Worm (Caenorhabditis elegans) whole organism, L4 larva: Measurements from ENCODE around the gene abhd-5.2.

Source experiments
- F37D6.2 ChIP-seq: sonication (generic microtip); optimal IDR thresholded peaks from 2 replicates; lab custom pipeline; 2016; ENCODE audit warnings: mild to moderate bottlenecking, missing genetic modification characterization, missing compliant biosample characterization
- F49E8.2 ChIP-seq: sonication (generic microtip); optimal IDR thresholded peaks from 2 replicates; lab custom pipeline; 2016; ENCODE audit warnings: missing compliant biosample characterization, mild to moderate bottlenecking, missing genetic modification characterization, borderline replicate concordance
- R02D3.7 ChIP-seq: fragments of 150-350 bp; sonication (generic microtip); optimal IDR thresholded peaks from 3 replicates; lab custom pipeline; 2014; ENCODE audit warnings: missing biosample characterization, missing genetic modification characterization
- Y105C5A.15 ChIP-seq: fragments of 200-800 bp; sonication (Bioruptor generic); IDR thresholded peaks from 2 replicates; pipeline ENCODE4 v1.3.6; 2022; ENCODE audit warnings: missing genetic modification characterization, missing compliant biosample characterization
- ZK337.2 ChIP-seq: fragments of 200-800 bp; sonication (Bioruptor generic); IDR thresholded peaks from 2 replicates; pipeline ENCODE4 v1.3.6; 2022; ENCODE audit warnings: missing genetic modification reagents, missing genetic modification characterization, missing compliant biosample characterization
- aha-1 ChIP-seq: fragments of 150-350 bp; peaks from one replicate; lab custom pipeline; 2014; ENCODE audit warnings: missing biosample characterization, missing genetic modification characterization
- ama-1 ChIP-seq: fragments of 150-350 bp; optimal IDR thresholded peaks from 2 replicates; lab custom pipeline; 2014; ENCODE audit warnings: inconsistent platforms, mixed read lengths
- ceh-20 ChIP-seq: fragments of 200-800 bp; sonication (Bioruptor generic); IDR thresholded peaks from 2 replicates; pipeline ENCODE4 v1.3.6; 2022; ENCODE audit warnings: missing genetic modification reagents, missing genetic modification characterization, missing compliant biosample characterization
- ceh-28 ChIP-seq: fragments of 150-350 bp; optimal IDR thresholded peaks from 2 replicates; lab custom pipeline; 2014; ENCODE audit warnings: missing biosample characterization, missing genetic modification reagents, missing genetic modification characterization
- daf-16 ChIP-seq, 3 experiments: sonication (generic microtip); optimal IDR thresholded peaks; 2 replicates each; lab custom pipeline; 2016 to 2017; ENCODE audit warnings: missing genetic modification characterization in 3 of 3, missing genetic modification reagents in 3 of 3, mild to moderate bottlenecking in 2 of 3, missing compliant biosample characterization in 2 of 3, missing biosample characterization in 1 of 3, moderate library complexity in 1 of 3
- dpl-1 ChIP-seq: fragments of 150-350 bp; optimal IDR thresholded peaks from 2 replicates; lab custom pipeline; 2014; ENCODE audit warnings: missing biosample characterization, missing genetic modification reagents, missing genetic modification characterization
- egl-27 ChIP-seq: sonication (generic microtip); optimal IDR thresholded peaks from 3 replicates; lab custom pipeline; 2017; ENCODE audit warnings: missing biosample characterization, missing genetic modification reagents, missing genetic modification characterization
- hif-1 ChIP-seq, 2 experiments: sonication (generic microtip); optimal IDR thresholded peaks; 2 replicates each; lab custom pipeline; 2016 to 2017; ENCODE audit warnings: missing compliant biosample characterization in 2 of 2, missing genetic modification characterization in 2 of 2, missing genetic modification reagents in 2 of 2, missing genotype in 2 of 2, mild to moderate bottlenecking in 1 of 2
- lin-13 ChIP-seq: fragments of 150-350 bp; optimal IDR thresholded peaks from 2 replicates; lab custom pipeline; 2014; ENCODE audit warnings: missing biosample characterization, missing genetic modification reagents, missing genetic modification characterization
- lin-29 ChIP-seq: fragments of 200-800 bp; sonication (Bioruptor generic); IDR thresholded peaks from 2 replicates; pipeline ENCODE4 v1.3.6; 2022; ENCODE audit warnings: missing genetic modification reagents, missing genetic modification characterization, missing compliant biosample characterization
- lin-38 ChIP-seq: fragments of 200-800 bp; sonication (Bioruptor generic); IDR thresholded peaks from 2 replicates; pipeline ENCODE4 v1.3.6; 2022; ENCODE audit warnings: missing genetic modification reagents, missing genetic modification characterization, missing compliant biosample characterization
- madf-5 ChIP-seq, 2 experiments: fragments of 200-800 bp; sonication (Bioruptor generic); IDR thresholded peaks; 2 replicates each; pipeline ENCODE4 v1.3.6; 2022; ENCODE audit warnings: missing compliant biosample characterization in 2 of 2, missing genetic modification characterization in 2 of 2
- madf-9 ChIP-seq: fragments of 200-800 bp; sonication (Bioruptor generic); conservative IDR thresholded peaks from 2 replicates; pipeline ENCODE4 v1.3.6; 2022; ENCODE audit warnings: missing genetic modification reagents, missing genetic modification characterization, missing compliant biosample characterization
- mdl-1 ChIP-seq, 2 experiments: fragments of 150-350 bp in 1 of 2; sonication (generic microtip) in 1 of 2; optimal IDR thresholded peaks; 2 replicates each; lab custom pipeline; 2014 to 2017; ENCODE audit warnings: missing biosample characterization in 2 of 2, missing genetic modification characterization in 2 of 2
- mep-1 ChIP-seq: fragments of 150-350 bp; sonication (generic microtip); optimal IDR thresholded peaks from 3 replicates; lab custom pipeline; 2014; ENCODE audit warnings: missing biosample characterization, missing genetic modification characterization
- mes-2 ChIP-seq: sonication (generic microtip); optimal IDR thresholded peaks from 2 replicates; lab custom pipeline; 2016; ENCODE audit warnings: missing genotype, mild to moderate bottlenecking, missing genetic modification characterization, missing compliant biosample characterization; ENCODE audit not compliant: poor library complexity, severe bottlenecking
- nhr-237 ChIP-seq: sonication (generic microtip); optimal IDR thresholded peaks from 2 replicates; lab custom pipeline; 2017; ENCODE audit warnings: missing biosample characterization, missing genetic modification characterization
- nhr-25 ChIP-seq: sonication (generic microtip); optimal IDR thresholded peaks from 2 replicates; lab custom pipeline; 2017; ENCODE audit warnings: missing genetic modification characterization, mild to moderate bottlenecking, missing compliant biosample characterization, antibody characterized with exemption, moderate library complexity, borderline replicate concordance; ENCODE audit not compliant: insufficient read depth
- nhr-28 ChIP-seq: fragments of 150-350 bp; optimal IDR thresholded peaks from 2 replicates; lab custom pipeline; 2014; ENCODE audit warnings: missing biosample characterization, missing genetic modification characterization
- nhr-42 ChIP-seq: fragments of 200-800 bp; sonication (Bioruptor generic); IDR thresholded peaks from 2 replicates; pipeline ENCODE4 v1.3.6; 2022; ENCODE audit warnings: missing genetic modification characterization, missing compliant biosample characterization
- nhr-6 ChIP-seq: fragments of 150-350 bp; optimal IDR thresholded peaks from 2 replicates; lab custom pipeline; 2014; ENCODE audit warnings: missing biosample characterization, missing genetic modification characterization
- nhr-76 ChIP-seq: fragments of 150-350 bp; optimal IDR thresholded peaks from 2 replicates; lab custom pipeline; 2014; ENCODE audit warnings: missing biosample characterization, missing genetic modification characterization
- nhr-77 ChIP-seq: fragments of 150-350 bp; optimal IDR thresholded peaks from 2 replicates; lab custom pipeline; 2014; ENCODE audit warnings: missing biosample characterization, missing genetic modification characterization
- pha-4 ChIP-seq, 2 experiments: fragments of 150-350 bp in 1 of 2; fragments of 200-800 bp in 1 of 2; sonication (Bioruptor generic) in 1 of 2; IDR thresholded peaks in 1 of 2; optimal IDR thresholded peaks in 1 of 2; 2 replicates each; pipeline versions ENCODE4 v1.3.6 to Lab custom; 2014 to 2022; ENCODE audit warnings: missing genetic modification characterization in 2 of 2, missing genetic modification reagents in 2 of 2, missing biosample characterization in 1 of 2, missing compliant biosample characterization in 1 of 2
- set-16 ChIP-seq: fragments of 200-800 bp; sonication (Bioruptor generic); IDR thresholded peaks from 2 replicates; pipeline ENCODE4 v1.3.6; 2022; ENCODE audit warnings: missing genetic modification reagents, missing genetic modification characterization, missing compliant biosample characterization
- skn-1 ChIP-seq: fragments of 150-350 bp; optimal IDR thresholded peaks from 2 replicates; lab custom pipeline; 2014; ENCODE audit warnings: missing biosample characterization, missing genetic modification characterization
- spr-3 ChIP-seq: fragments of 200-800 bp; sonication (Bioruptor generic); optimal IDR thresholded peaks from 2 replicates; lab custom pipeline; 2018; ENCODE audit warnings: mild to moderate bottlenecking, missing genetic modification characterization, missing compliant biosample characterization
- tag-97 ChIP-seq: fragments of 200-800 bp; sonication (Bioruptor generic); IDR thresholded peaks from 2 replicates; pipeline ENCODE4 v1.3.6; 2022; ENCODE audit warnings: missing genetic modification characterization, missing compliant biosample characterization
- tra-1 ChIP-seq: fragments of 200-800 bp; sonication (Bioruptor generic); IDR thresholded peaks from 2 replicates; pipeline ENCODE4 v1.3.6; 2022; ENCODE audit warnings: missing genetic modification reagents, missing genetic modification characterization, missing compliant biosample characterization
- unc-130 ChIP-seq: sonication (generic microtip); optimal IDR thresholded peaks from 2 replicates; lab custom pipeline; 2016; ENCODE audit warnings: missing genetic modification reagents, missing genetic modification characterization, missing compliant biosample characterization
- unc-62 ChIP-seq, 3 experiments: fragments of 150-350 bp in 1 of 3; sonication (generic microtip); optimal IDR thresholded peaks in 2 of 3; peaks in 1 of 3; 1 replicate in 1 of 3; 2 replicates in 2 of 3; lab custom pipeline; 2014 to 2017; ENCODE audit warnings: missing biosample characterization in 3 of 3, missing genetic modification characterization in 3 of 3, missing genetic modification reagents in 3 of 3, missing genotype in 1 of 3

The abhd-5.2 gene

DNA sequence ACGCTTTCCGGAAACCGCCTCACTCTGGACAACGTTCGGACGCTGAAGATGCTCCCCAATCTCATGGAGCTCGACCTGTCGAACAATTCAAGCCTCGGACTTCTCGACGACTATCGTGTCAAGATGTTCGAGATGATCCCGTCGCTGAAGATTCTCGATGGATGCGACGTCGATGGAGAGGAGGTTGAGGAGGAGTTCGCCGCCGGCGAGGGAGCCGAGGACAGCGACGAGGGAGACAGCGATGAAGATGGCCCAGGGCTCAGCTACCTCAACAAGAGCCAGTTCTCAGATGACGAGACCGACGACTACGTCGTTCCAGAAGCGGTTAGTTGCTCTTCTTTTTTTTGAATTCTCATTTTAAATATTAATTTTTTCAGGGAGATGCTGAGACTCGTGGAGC, 46.3 kb downstream of the abhd-5.2 start:
- TF ChIP-seq nhr-6, result no peak
- peak; percentile 86 for TF ChIP-seq set-16 (GFP tag; lab: Robert Waterston, UW)

- TF ChIP-seq madf-5 (GFP tag; IDR thresholded peaks at IDR 0.05; lab: Robert Waterston, UW) (no peak), skn-1 (tag; lab: Kevin White, UChicago) (no peak), pha-4 (GFP tag; IDR thresholded peaks at IDR 0.05; lab: Robert Waterston, UW) (no peak), pha-4 (tag; optimal IDR thresholded peaks at IDR 0.05; lab: Kevin White, UChicago) (no peak), dpl-1 (GFP tag; lab: Kevin White, UChicago) (no peak), F37D6.2 (tag; lab: Kevin White, UChicago) (no peak), nhr-25 (tag; lab: Kevin White, UChicago) (no peak), tag-97 (GFP tag; lab: Robert Waterston, UW) (no peak), F49E8.2 (tag; lab: Kevin White, UChicago) (peak; percentile 30), unc-130 (GFP tag; lab: Kevin White, UChicago) (peak; percentile 26), ama-1 (no peak), mep-1 (tag; lab: Kevin White, UChicago) (no peak), R02D3.7 (tag; lab: Kevin White, UChicago) (no peak), lin-13 (GFP tag; lab: Kevin White, UChicago) (no peak), hif-1 (tag; optimal IDR thresholded peaks at IDR 0.05; lab: Kevin White, UChicago) (no peak), lin-38 (GFP tag; lab: Robert Waterston, UW) (peak; percentile 60), nhr-237 (tag; lab: Kevin White, UChicago) (no peak)
- TF ChIP-seq, all 104 proteins: peak for 3
These were observed 46.8 kb downstream of the abhd-5.2 start for ce11 chrV:4891305-4891704.

- no peak for TF ChIP-seq ZK337.2 (GFP tag; lab: Robert Waterston, UW)
- peak; percentile 21 for TF ChIP-seq aha-1
- TF ChIP-seq tra-1 (GFP tag; lab: Robert Waterston, UW), result no peak
- TF ChIP-seq ceh-20, result no peak
- no peak for TF ChIP-seq egl-27 (tag; lab: Kevin White, UChicago)
- no peak for TF ChIP-seq lin-38 (GFP tag; lab: Robert Waterston, UW)
- TF ChIP-seq nhr-76, result no peak
- TF ChIP-seq, all 104 proteins: peak for 1
These were observed 50.5 kb downstream of the abhd-5.2 start, which contains the start of gene ugt-11 for ce11 chrV:4894971-4895370. Gene ugt-11, minus strand, starts transcription at chrV:4895071.

ce11 chrV:4895744-4896143, 51.3 kb downstream of the abhd-5.2 start, which contains the start of gene ugt-9:
Gene ugt-9, plus strand, starts transcription at chrV:4896048.
- TF ChIP-seq nhr-42 (GFP tag; lab: Robert Waterston, UW), result no peak
- TF ChIP-seq spr-3 (GFP tag; lab: Kevin White, UChicago), result no peak
- TF ChIP-seq mdl-1 (tag; optimal IDR thresholded peaks at IDR 0.05; lab: Kevin White, UChicago), result no peak
- no peak for TF ChIP-seq lin-29 (GFP tag; lab: Robert Waterston, UW)
- TF ChIP-seq mes-2 (tag; lab: Kevin White, UChicago), result no peak
- no peak for TF ChIP-seq nhr-237 (tag; lab: Kevin White, UChicago)
- TF ChIP-seq nhr-28 (tag; lab: Kevin White, UChicago), result peak; percentile 99
- TF ChIP-seq pha-4 (GFP tag; IDR thresholded peaks at IDR 0.05; lab: Robert Waterston, UW), result no peak
- TF ChIP-seq pha-4 (tag; optimal IDR thresholded peaks at IDR 0.05; lab: Kevin White, UChicago), result no peak
- TF ChIP-seq Y105C5A.15 (GFP tag; lab: Robert Waterston, UW), result no peak
- no peak for TF ChIP-seq ceh-28 (tag; lab: Kevin White, UChicago)
- TF ChIP-seq nhr-77 (tag; lab: Kevin White, UChicago), result peak; percentile 53
- no peak for TF ChIP-seq daf-16 (GFP tag; optimal IDR thresholded peaks at IDR 0.05; lab: Kevin White, UChicago)
- TF ChIP-seq daf-16 (tag; optimal IDR thresholded peaks at IDR 0.05; lab: Kevin White, UChicago), result peak; percentile 17
- no peak for TF ChIP-seq madf-9 (GFP tag; lab: Robert Waterston, UW)
- no peak for TF ChIP-seq hif-1 (tag; optimal IDR thresholded peaks at IDR 0.05; lab: Kevin White, UChicago)
- TF ChIP-seq unc-62 (GFP tag; optimal IDR thresholded peaks at IDR 0.05 in 1 of 2; lab: Kevin White, UChicago), result peak in 1 of 2 experiments; percentile 84
- no peak for TF ChIP-seq unc-62 (tag; optimal IDR thresholded peaks at IDR 0.05; lab: Kevin White, UChicago)
